Fruit fly (Drosophila melanogaster): ENCODE results near the gene CG12375.

The CG12375 gene

DNA sequence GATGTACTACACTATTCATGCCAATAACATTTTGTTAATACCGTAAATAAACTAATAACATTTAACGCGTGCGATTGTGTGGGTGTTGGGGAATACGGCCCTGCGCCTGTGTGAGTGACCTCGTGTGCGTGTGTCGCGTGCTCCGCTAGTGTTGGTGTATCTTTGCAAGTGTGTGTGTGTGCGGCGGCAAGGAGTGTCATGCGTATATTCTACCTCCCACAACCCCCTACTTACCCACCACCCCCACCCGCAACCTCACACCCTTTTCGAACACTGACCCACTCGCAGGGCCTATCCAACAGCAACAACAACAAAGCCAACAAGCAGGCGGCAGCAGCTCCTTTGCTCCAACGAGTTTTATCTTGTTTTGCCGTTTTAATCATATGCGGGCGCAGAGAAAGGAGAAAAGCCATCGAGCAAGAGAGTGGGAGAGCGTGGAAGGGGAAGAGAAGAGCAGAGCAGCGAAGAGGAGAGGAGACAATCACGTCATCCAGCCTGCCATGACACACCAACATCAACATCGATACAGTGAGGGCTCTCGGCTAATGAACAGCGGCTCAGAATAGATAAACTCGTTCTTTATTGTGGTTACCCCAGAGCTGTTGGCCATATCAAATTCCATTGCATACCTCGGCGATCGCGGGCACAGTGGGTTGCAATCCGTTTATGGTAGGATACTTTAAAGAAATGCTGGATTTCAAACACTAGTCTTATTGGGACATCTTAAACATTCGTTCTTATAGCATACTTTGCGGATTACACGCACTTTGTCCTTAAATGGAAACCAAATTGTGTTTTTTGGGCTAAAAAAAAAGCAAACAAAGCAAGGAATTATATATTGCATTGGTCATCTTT lies 42.1 kb downstream of the CG12375 start:
- TF ChIP-seq foxo (GFP tag; optimal IDR thresholded peaks at IDR 0.05) (peak in 1 of 2 experiments; percentile 16), pan (optimal IDR thresholded peaks at IDR 0.05) (no peak), Jra (GFP tag; optimal IDR thresholded peaks at IDR 0.05) (no peak), usp (GFP tag; optimal IDR thresholded peaks at IDR 0.05) (no peak), N (GFP tag; optimal IDR thresholded peaks at IDR 0.05) (peak; percentile 59), Hr83 (GFP tag; optimal IDR thresholded peaks at IDR 0.05; ENCODE audit: poor library complexity, severe bottlenecking) (no peak), dmrt93B (GFP tag; optimal IDR thresholded peaks at IDR 0.05) (no peak), ey (GFP tag; optimal IDR thresholded peaks at IDR 0.05) (peak; percentile 12), lola (GFP tag; optimal IDR thresholded peaks at IDR 0.05) (no peak), brk (GFP tag; optimal IDR thresholded peaks at IDR 0.05) (no peak), woc (GFP tag; optimal IDR thresholded peaks at IDR 0.05) (peak; percentile 14), Rel (GFP tag; optimal IDR thresholded peaks at IDR 0.05) (no peak), Rel (tag; optimal IDR thresholded peaks at IDR 0.05) (no peak), Hnf4 (GFP tag; optimal IDR thresholded peaks at IDR 0.05) (no peak), sage (GFP tag; optimal IDR thresholded peaks at IDR 0.05) (no peak), br (GFP tag; optimal IDR thresholded peaks at IDR 0.05) (peak; percentile 6), Dfd (GFP tag; optimal IDR thresholded peaks at IDR 0.05) (no peak), CrebA (GFP tag; optimal IDR thresholded peaks at IDR 0.05; ENCODE audit: borderline replicate concordance) (no peak), Dif (GFP tag; optimal IDR thresholded peaks at IDR 0.05; ENCODE audit: partially characterized antibody) (peak; percentile 29), fru (GFP tag; optimal IDR thresholded peaks at IDR 0.05) (peak; percentile 8), rgr (GFP tag; optimal IDR thresholded peaks at IDR 0.05) (no peak), dl (GFP tag; optimal IDR thresholded peaks at IDR 0.05; ENCODE audit: insufficient read depth in 1 of 2, partially characterized antibody in 2 of 2) (peak in 1 of 2 experiments; percentile 39), CG32264 (GFP tag; optimal IDR thresholded peaks at IDR 0.05) (no peak), GATAd (GFP tag; optimal IDR thresholded peaks at IDR 0.05) (no peak), h (GFP tag; optimal IDR thresholded peaks at IDR 0.05) (peak; percentile 13)

DNA sequence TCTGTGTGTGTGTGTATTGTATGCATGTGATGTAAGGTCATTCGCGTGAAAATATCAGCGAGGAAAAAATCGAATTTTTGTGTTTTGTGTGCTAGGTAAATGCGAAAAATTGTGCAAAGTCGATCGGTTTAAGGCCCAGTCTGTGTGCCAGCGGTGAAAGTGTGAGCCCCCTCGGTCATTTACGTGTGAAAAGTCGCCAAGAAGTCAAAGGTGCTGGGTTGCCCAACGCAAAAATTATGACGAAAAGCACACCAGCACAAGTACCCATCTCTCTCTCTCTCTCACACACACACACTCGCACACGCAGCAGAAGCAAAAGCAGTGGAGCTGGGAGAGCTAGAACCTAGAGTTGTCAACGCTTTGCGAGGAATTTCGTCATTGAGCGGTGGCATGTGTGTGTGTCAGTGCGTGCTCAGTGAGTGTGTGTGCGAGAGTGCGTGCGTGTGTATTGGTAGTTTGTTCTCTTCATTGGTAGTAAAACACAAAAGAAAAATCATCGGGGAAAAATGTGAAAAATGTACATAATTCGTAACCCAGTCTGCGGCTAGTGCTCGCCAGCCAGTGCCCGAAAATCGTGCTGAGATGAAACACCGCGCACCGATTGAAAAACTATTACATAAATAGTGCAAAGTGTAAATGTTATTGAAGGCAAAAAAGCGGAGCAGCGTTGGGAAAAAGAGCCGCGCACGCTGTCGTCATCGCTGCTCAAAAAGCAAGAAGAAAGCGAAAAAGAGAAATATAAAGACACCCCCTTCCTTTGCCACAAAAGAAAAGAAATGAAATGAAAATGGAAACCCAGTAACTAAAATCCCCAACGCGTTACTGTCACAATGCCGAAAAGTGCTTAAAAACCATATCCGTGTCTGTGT lies 43.0 kb downstream of the CG12375 start:
- peak; percentile 24 for TF ChIP-seq psq (GFP tag; optimal IDR thresholded peaks at IDR 0.05)
- peak; percentile 78 for TF ChIP-seq Dif (GFP tag; optimal IDR thresholded peaks at IDR 0.05; ENCODE audit: partially characterized antibody)
- TF ChIP-seq usp (GFP tag; optimal IDR thresholded peaks at IDR 0.05) = no peak
- TF ChIP-seq sv (GFP tag; optimal IDR thresholded peaks at IDR 0.05) = no peak
- TF ChIP-seq Sp1 (GFP tag; optimal IDR thresholded peaks at IDR 0.05) = peak; percentile 15
- peak; percentile 38 for TF ChIP-seq Hr78 (GFP tag; optimal IDR thresholded peaks at IDR 0.05)
- TF ChIP-seq Abd-B (GFP tag; optimal IDR thresholded peaks at IDR 0.05) = peak; percentile 4
- TF ChIP-seq fru (GFP tag; optimal IDR thresholded peaks at IDR 0.05) = peak; percentile 18
- TF ChIP-seq Hnf4 (GFP tag; optimal IDR thresholded peaks at IDR 0.05) = no peak
- no peak for TF ChIP-seq tai (GFP tag; optimal IDR thresholded peaks at IDR 0.05)
- no peak for TF ChIP-seq Rel (GFP tag; optimal IDR thresholded peaks at IDR 0.05)
- TF ChIP-seq Rel (tag; optimal IDR thresholded peaks at IDR 0.05) = peak; percentile 55
- TF ChIP-seq dl (GFP tag; optimal IDR thresholded peaks at IDR 0.05; ENCODE audit: insufficient read depth in 1 of 2, partially characterized antibody in 2 of 2) = peak in 1 of 2 experiments; percentile 63
- no peak for TF ChIP-seq pan (optimal IDR thresholded peaks at IDR 0.05)
- no peak for TF ChIP-seq HLH106 (tag; optimal IDR thresholded peaks at IDR 0.05)
- TF ChIP-seq CG32264 (GFP tag; optimal IDR thresholded peaks at IDR 0.05) = no peak
- TF ChIP-seq woc (GFP tag; optimal IDR thresholded peaks at IDR 0.05) = no peak
- no peak for TF ChIP-seq ey (GFP tag; optimal IDR thresholded peaks at IDR 0.05)
- TF ChIP-seq Dfd (GFP tag; optimal IDR thresholded peaks at IDR 0.05) = no peak
- no peak for TF ChIP-seq dmrt93B (GFP tag; optimal IDR thresholded peaks at IDR 0.05)
- no peak for TF ChIP-seq Vsx2 (GFP tag; optimal IDR thresholded peaks at IDR 0.05; ENCODE audit: partially characterized antibody)
- no peak for TF ChIP-seq foxo (GFP tag; optimal IDR thresholded peaks at IDR 0.05)
- peak; percentile 96 for TF ChIP-seq N (GFP tag; optimal IDR thresholded peaks at IDR 0.05)
- TF ChIP-seq OdsH (GFP tag; optimal IDR thresholded peaks at IDR 0.05) = no peak
- no peak for TF ChIP-seq jim (GFP tag; optimal IDR thresholded peaks at IDR 0.05)
- no peak for TF ChIP-seq sage (GFP tag; optimal IDR thresholded peaks at IDR 0.05)
- no peak for TF ChIP-seq CrebA (GFP tag; optimal IDR thresholded peaks at IDR 0.05; ENCODE audit: borderline replicate concordance)
- peak; percentile 12 for TF ChIP-seq br (GFP tag; optimal IDR thresholded peaks at IDR 0.05)
- no peak for TF ChIP-seq lola (GFP tag; optimal IDR thresholded peaks at IDR 0.05)
- peak; percentile 61 for TF ChIP-seq Hr83 (GFP tag; optimal IDR thresholded peaks at IDR 0.05; ENCODE audit: poor library complexity, severe bottlenecking)
- TF ChIP-seq Mio (GFP tag; optimal IDR thresholded peaks at IDR 0.05) = no peak
- TF ChIP-seq h (GFP tag; optimal IDR thresholded peaks at IDR 0.05) = peak; percentile 6
- peak; percentile 46 for TF ChIP-seq rgr (GFP tag; optimal IDR thresholded peaks at IDR 0.05)

Measured in whole organism, wandering third instar larva.